Fruit fly (Drosophila melanogaster) whole organism: ENCODE results near the gene SPoCk.

Experiments
- CG8478 ChIP-seq: fragments of >200 bp; optimal IDR thresholded peaks from 2 replicates; lab custom pipeline; 2018; ENCODE audit warnings: inconsistent platforms
- psq ChIP-seq: fragments of >200 bp; optimal IDR thresholded peaks from 2 replicates; lab custom pipeline; 2017
- usp ChIP-seq: fragments of >200 bp; optimal IDR thresholded peaks from 2 replicates; lab custom pipeline; 2017; ENCODE audit warnings: missing biosample characterization, missing genetic modification characterization, mixed read lengths

DNA sequence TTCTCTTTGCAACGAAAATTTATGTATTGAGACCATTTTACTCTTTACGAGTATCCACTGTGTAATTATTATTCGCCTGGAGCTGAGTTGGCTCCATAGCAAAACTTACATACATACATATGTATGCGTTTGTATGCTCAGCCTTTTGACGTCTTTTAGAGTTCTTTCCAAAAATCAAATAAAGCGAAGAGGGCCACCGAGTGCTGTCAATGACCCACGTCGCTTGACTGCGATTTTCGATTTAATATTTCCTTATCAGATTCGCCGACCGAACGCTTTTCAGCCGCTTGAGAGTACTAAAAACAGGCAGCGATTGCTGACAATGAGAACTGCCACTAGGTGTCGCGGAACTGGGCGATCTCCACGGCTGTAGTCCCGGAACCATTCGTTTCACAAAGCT, 25.2 kb downstream of the SPoCk start:
- no peak for TF ChIP-seq usp (GFP tag; lab: Kevin White, UChicago)
- TF ChIP-seq CG8478: no peak
- TF ChIP-seq psq (lab: Kevin White, UChicago): no peak
